Fruit fly (Drosophila melanogaster) whole organism, embryonic: Measurements from ENCODE around the gene CG10802.

ENCODE experiments used
- ATbp ChIP-seq: fragments of 200-800 bp; sonication (Bioruptor generic); optimal IDR thresholded peaks from 2 replicates; lab custom pipeline; 2017; ENCODE audit warnings: missing biosample characterization, mild to moderate bottlenecking, missing genetic modification characterization, missing genetic modification reagents
- Aef1 ChIP-seq: fragments of 200-800 bp; sonication (Bioruptor generic); IDR thresholded peaks from 3 replicates; pipeline ENCODE4 v1.3.6; 2022; ENCODE audit warnings: missing biosample characterization, missing genetic modification characterization
- Antp ChIP-seq: fragments of 200-800 bp; sonication (Bioruptor generic); optimal IDR thresholded peaks from 3 replicates; lab custom pipeline; 2016; ENCODE audit warnings: missing biosample characterization, missing genetic modification characterization
- B-H1 ChIP-seq: fragments of 200-800 bp; sonication (Bioruptor generic); IDR thresholded peaks from 3 replicates; pipeline ENCODE4 v1.3.6; 2022; ENCODE audit warnings: missing biosample characterization, missing genetic modification characterization
- Blimp-1 ChIP-seq: fragments of 200-800 bp; sonication (Bioruptor generic); optimal IDR thresholded peaks from 3 replicates; lab custom pipeline; 2018; ENCODE audit warnings: missing biosample characterization, missing genetic modification characterization, mild to moderate bottlenecking, moderate library complexity, missing genetic modification reagents
- CG10267 ChIP-seq: fragments of 200-800 bp; sonication (Bioruptor generic); optimal IDR thresholded peaks from 2 replicates; lab custom pipeline; 2018; ENCODE audit warnings: missing biosample characterization, mild to moderate bottlenecking, missing genetic modification characterization, moderate library complexity
- CG11695 ChIP-seq: fragments of 200-800 bp; sonication (Bioruptor generic); IDR thresholded peaks from 3 replicates; pipeline ENCODE4 v1.3.6; 2022; ENCODE audit warnings: missing biosample characterization, missing genetic modification characterization
- CG12104 ChIP-seq: fragments of 200-800 bp; sonication (Bioruptor generic); optimal IDR thresholded peaks from 3 replicates; lab custom pipeline; 2016; ENCODE audit warnings: missing biosample characterization, missing genetic modification characterization
- CG12236 ChIP-seq: fragments of 200-800 bp; sonication (Bioruptor generic); optimal IDR thresholded peaks from 2 replicates; lab custom pipeline; 2016; ENCODE audit warnings: missing biosample characterization, missing genetic modification characterization
- CG12659 ChIP-seq: fragments of 200-800 bp; sonication (Bioruptor generic); optimal IDR thresholded peaks from 3 replicates; lab custom pipeline; 2017; ENCODE audit warnings: mild to moderate bottlenecking, missing biosample characterization, missing genetic modification reagents, missing genetic modification characterization
- CG14441 ChIP-seq: fragments of 200-800 bp; sonication (Bioruptor generic); IDR thresholded peaks from 2 replicates; pipeline ENCODE4 v1.3.6; 2022; ENCODE audit warnings: missing biosample characterization, missing genetic modification characterization
- CG14710 ChIP-seq: fragments of 200-800 bp; sonication (Bioruptor generic); optimal IDR thresholded peaks from 3 replicates; lab custom pipeline; 2019; ENCODE audit warnings: missing biosample characterization, mild to moderate bottlenecking, missing genetic modification characterization, moderate library complexity
- CG15601 ChIP-seq: fragments of 200-800 bp; sonication (Bioruptor generic); optimal IDR thresholded peaks from 3 replicates; lab custom pipeline; 2019; ENCODE audit warnings: missing biosample characterization, mild to moderate bottlenecking, missing genetic modification characterization, moderate library complexity
- CG18262 ChIP-seq: fragments of 200-800 bp; optimal IDR thresholded peaks from 3 replicates; lab custom pipeline; 2019; ENCODE audit warnings: missing biosample characterization, mild to moderate bottlenecking, missing genetic modification characterization, moderate library complexity
- CG2678 ChIP-seq: fragments of 200-800 bp; sonication (Bioruptor generic); optimal IDR thresholded peaks from 3 replicates; lab custom pipeline; 2019; ENCODE audit warnings: missing biosample characterization, mild to moderate bottlenecking, missing genetic modification characterization, moderate library complexity
- CG2712 ChIP-seq: fragments of 200-800 bp; optimal IDR thresholded peaks from 3 replicates; lab custom pipeline; 2019; ENCODE audit warnings: missing biosample characterization, mild to moderate bottlenecking, missing genetic modification characterization, moderate library complexity
- CG31441 ChIP-seq: fragments of 200-800 bp; sonication (Bioruptor generic); IDR thresholded peaks from 2 replicates; pipeline ENCODE4 v1.3.6; 2022; ENCODE audit warnings: missing biosample characterization, missing genetic modification characterization
- CG6689 ChIP-seq: fragments of 200-800 bp; sonication (Bioruptor generic); IDR thresholded peaks from 2 replicates; pipeline ENCODE4 v1.3.6; 2022; ENCODE audit warnings: missing biosample characterization, missing genetic modification characterization
- CG7839 ChIP-seq: fragments of 200-800 bp; sonication (Bioruptor generic); optimal IDR thresholded peaks from 3 replicates; lab custom pipeline; 2018; ENCODE audit warnings: missing biosample characterization, mild to moderate bottlenecking, missing genetic modification characterization, moderate library complexity
- CG8281 ChIP-seq: fragments of 200-800 bp; sonication (Bioruptor generic); optimal IDR thresholded peaks from 2 replicates; lab custom pipeline; 2018; ENCODE audit warnings: missing biosample characterization, mild to moderate bottlenecking, missing genetic modification characterization, moderate library complexity
- Chrac-16 ChIP-seq: fragments of 200-800 bp; sonication (Bioruptor generic); optimal IDR thresholded peaks from 3 replicates; lab custom pipeline; 2016; ENCODE audit warnings: missing biosample characterization, missing genetic modification characterization
- D19A ChIP-seq: fragments of 200-800 bp; optimal IDR thresholded peaks from 3 replicates; lab custom pipeline; 2019; ENCODE audit warnings: missing biosample characterization, mild to moderate bottlenecking, missing genetic modification characterization, moderate library complexity
- HmgD ChIP-seq: fragments of 200-800 bp; sonication (Bioruptor generic); optimal IDR thresholded peaks from 3 replicates; lab custom pipeline; 2016; ENCODE audit warnings: missing biosample characterization, missing genetic modification characterization
- Hr51 ChIP-seq, 2 experiments: fragments of 200-800 bp; sonication (Bioruptor generic); optimal IDR thresholded peaks; 2 replicates in 1 of 2; 3 replicates in 1 of 2; lab custom pipeline; 2016 to 2018; ENCODE audit warnings: missing biosample characterization in 2 of 2, missing genetic modification characterization in 2 of 2, mild to moderate bottlenecking in 1 of 2, moderate library complexity in 1 of 2
- Ptx1 ChIP-seq: fragments of 200-800 bp; sonication (Bioruptor generic); IDR thresholded peaks from 2 replicates; pipeline ENCODE4 v1.3.6; 2022; ENCODE audit warnings: missing biosample characterization, missing genetic modification characterization
- Sry-δ ChIP-seq: fragments of 200-800 bp; sonication (Bioruptor generic); optimal IDR thresholded peaks from 2 replicates; lab custom pipeline; 2016; ENCODE audit warnings: missing biosample characterization, missing genetic modification characterization
- Xbp1 ChIP-seq: fragments of 200-800 bp; sonication (Bioruptor generic); optimal IDR thresholded peaks from 3 replicates; lab custom pipeline; 2016; ENCODE audit warnings: missing biosample characterization, mild to moderate bottlenecking, missing genetic modification characterization
- bowl ChIP-seq: fragments of 200-800 bp; sonication (Bioruptor generic); IDR thresholded peaks from 2 replicates; pipeline ENCODE4 v1.3.6; 2022; ENCODE audit warnings: missing biosample characterization, missing genetic modification characterization
- btn ChIP-seq: fragments of 200-800 bp; sonication (Bioruptor generic); optimal IDR thresholded peaks from 2 replicates; lab custom pipeline; 2016; ENCODE audit warnings: missing biosample characterization, missing genetic modification characterization
- ci ChIP-seq: fragments of 200-800 bp; sonication (Bioruptor generic); IDR thresholded peaks from 3 replicates; pipeline ENCODE4 v1.3.6; 2022; ENCODE audit warnings: missing biosample characterization, missing genetic modification characterization
- dmrt99B ChIP-seq: fragments of 200-800 bp; sonication (Bioruptor generic); optimal IDR thresholded peaks from 2 replicates; lab custom pipeline; 2018; ENCODE audit warnings: missing biosample characterization, mild to moderate bottlenecking, missing genetic modification characterization, moderate library complexity
- dpn ChIP-seq, 2 experiments: fragments of 200-800 bp; sonication (Bioruptor generic); optimal IDR thresholded peaks; 3 replicates each; lab custom pipeline; 2016; ENCODE audit warnings: missing biosample characterization in 2 of 2, missing genetic modification characterization in 2 of 2
- fd96Cb ChIP-seq: fragments of 200-800 bp; sonication (Bioruptor generic); optimal IDR thresholded peaks from 2 replicates; lab custom pipeline; 2018; ENCODE audit warnings: missing biosample characterization, mild to moderate bottlenecking, missing genetic modification characterization, moderate library complexity
- gsb-n ChIP-seq: fragments of 200-800 bp; sonication (Bioruptor generic); optimal IDR thresholded peaks from 3 replicates; lab custom pipeline; 2018; ENCODE audit warnings: missing biosample characterization, mild to moderate bottlenecking, missing genetic modification characterization
- klu ChIP-seq: fragments of 200-800 bp; sonication (Bioruptor generic); IDR thresholded peaks from 2 replicates; pipeline ENCODE4 v1.3.6; 2022; ENCODE audit warnings: missing biosample characterization, missing genetic modification characterization
- mirr ChIP-seq: fragments of 200-800 bp; sonication (Bioruptor generic); optimal IDR thresholded peaks from 3 replicates; lab custom pipeline; 2018; ENCODE audit warnings: missing biosample characterization, mild to moderate bottlenecking, missing genetic modification characterization
- nmo ChIP-seq: fragments of 200-800 bp; sonication (Bioruptor generic); optimal IDR thresholded peaks from 2 replicates; lab custom pipeline; 2018; ENCODE audit warnings: missing biosample characterization, mild to moderate bottlenecking, missing genetic modification characterization, moderate library complexity
- phol ChIP-seq: fragments of 200-800 bp; sonication (Bioruptor generic); optimal IDR thresholded peaks from 3 replicates; lab custom pipeline; 2018; ENCODE audit warnings: missing biosample characterization, mild to moderate bottlenecking, missing genetic modification characterization, moderate library complexity
- prd ChIP-seq, 3 experiments: fragments of >200 bp in 2 of 3; fragments of 200-800 bp in 1 of 3; sonication (Bioruptor generic) in 1 of 3; optimal IDR thresholded peaks in 2 of 3; IDR thresholded peaks in 1 of 3; 2 replicates in 2 of 3; 3 replicates in 1 of 3; pipeline versions ENCODE4 v1.3.6 to Lab custom; 2017 to 2022; ENCODE audit warnings: missing biosample characterization in 1 of 3, missing genetic modification characterization in 1 of 3
- row ChIP-seq: fragments of 200-800 bp; sonication (Bioruptor generic); IDR thresholded peaks from 3 replicates; pipeline ENCODE4 v1.3.6; 2022; ENCODE audit warnings: missing biosample characterization, missing genetic modification characterization
- sr ChIP-seq: fragments of 200-800 bp; sonication (Bioruptor generic); IDR thresholded peaks from 3 replicates; pipeline ENCODE4 v1.3.6; 2022; ENCODE audit warnings: missing biosample characterization, missing genetic modification characterization
- tin ChIP-seq: fragments of 200-800 bp; sonication (Bioruptor generic); optimal IDR thresholded peaks from 3 replicates; lab custom pipeline; 2016; ENCODE audit warnings: missing biosample characterization, missing genetic modification characterization
- ttk ChIP-seq: fragments of 200-800 bp; sonication (Bioruptor generic); IDR thresholded peaks from 2 replicates; pipeline ENCODE4 v2.1.2; 2022; ENCODE audit warnings: missing biosample characterization, missing genetic modification characterization
- zfh1 ChIP-seq: fragments of 200-800 bp; sonication (Bioruptor generic); IDR thresholded peaks from 3 replicates; pipeline ENCODE4 v1.3.6; 2022; ENCODE audit warnings: missing biosample characterization, missing genetic modification characterization

Gene CG10802

dm6 chrX:3454715-3455114 lies 28.1 kb upstream of the CG10802 start (continued):
- TF ChIP-seq CG7839 (tag; lab: Kevin White, UChicago) = peak; percentile 7
- peak; percentile 25 for TF ChIP-seq dmrt99B
- TF ChIP-seq ttk (GFP tag; lab: Robert Waterston, UW) = 0 out of 2 replicates have a peak, but pooled peaks have one; percentile 8
- TF ChIP-seq CG15601 (tag; lab: Kevin White, UChicago) = peak; percentile 7
- TF ChIP-seq btn = no peak
- TF ChIP-seq tin (GFP tag; lab: Kevin White, UChicago) = peak; percentile 10
- TF ChIP-seq CG6689 (GFP tag; lab: Robert Waterston, UW) = peak; percentile 29; the same call in 1 of the 2 replicates
- TF ChIP-seq CG10267 (tag; lab: Kevin White, UChicago) = no peak
- TF ChIP-seq CG14710 (tag; lab: Kevin White, UChicago) = peak; percentile 19
- peak; percentile 25; the same call in 1 of the 3 replicates for TF ChIP-seq B-H1 (GFP tag; lab: Robert Waterston, UW)
- no peak for TF ChIP-seq prd (optimal IDR thresholded peaks at IDR 0.05; lab: Kevin White, UChicago)
- peak; percentile 35; the same call in 1 of the 3 replicates for TF ChIP-seq prd (GFP tag; IDR thresholded peaks at IDR 0.05; lab: Robert Waterston, UW)
- TF ChIP-seq gsb-n (tag; lab: Kevin White, UChicago) = peak; percentile 3
- TF ChIP-seq CG12659 = no peak
- TF ChIP-seq bowl = no peak
- peak; percentile 20 for TF ChIP-seq CG2678
- TF ChIP-seq CG31441 = peak; percentile 8; the same call in 1 of the 2 replicates
- peak in 1 of 2 experiments; percentile 25 for TF ChIP-seq Hr51 (GFP tag; optimal IDR thresholded peaks at IDR 0.05; lab: Kevin White, UChicago)
- TF ChIP-seq Ptx1 (GFP tag; lab: Robert Waterston, UW) = peak; percentile 26; the same call in 1 of the 2 replicates
- TF ChIP-seq CG8281 (tag; lab: Kevin White, UChicago) = no peak
- TF ChIP-seq klu (GFP tag; lab: Robert Waterston, UW) = no peak
- no peak for TF ChIP-seq Aef1 (GFP tag; lab: Robert Waterston, UW)
- peak; percentile 36 for TF ChIP-seq fd96Cb (tag; lab: Kevin White, UChicago)
- TF ChIP-seq Chrac-16 = peak; percentile 4
- TF ChIP-seq CG12104 = no peak
- TF ChIP-seq ci (GFP tag; lab: Robert Waterston, UW) = peak; percentile 45; the same call in 1 of the 3 replicates
- no peak for TF ChIP-seq mirr (GFP tag; lab: Kevin White, UChicago)
- TF ChIP-seq CG12236 (GFP tag; lab: Kevin White, UChicago) = no peak
- peak in 1 of 2 experiments; percentile 34 for TF ChIP-seq dpn (GFP tag; optimal IDR thresholded peaks at IDR 0.05; lab: Kevin White, UChicago)
- 0 out of 3 replicates have a peak, but pooled peaks have one; percentile 24 for TF ChIP-seq CG11695 (GFP tag; lab: Robert Waterston, UW)
- TF ChIP-seq HmgD (GFP tag; lab: Kevin White, UChicago) = no peak
- TF ChIP-seq Antp (GFP tag; lab: Kevin White, UChicago) = no peak
- TF ChIP-seq Xbp1 (GFP tag; lab: Kevin White, UChicago) = peak; percentile 9
- TF ChIP-seq CG14441 = no peak
- TF ChIP-seq sr = no peak
- peak; percentile 20 for TF ChIP-seq CG18262 (tag; lab: Kevin White, UChicago)
- TF ChIP-seq phol (tag; lab: Kevin White, UChicago) = peak; percentile 54
- peak; percentile 41 for TF ChIP-seq Blimp-1 (GFP tag; lab: Kevin White, UChicago)
- TF ChIP-seq CG2712 (tag; lab: Kevin White, UChicago) = peak; percentile 48
- no peak for TF ChIP-seq Sry-δ (GFP tag; lab: Kevin White, UChicago)
- peak; percentile 9 for TF ChIP-seq ATbp
- peak; percentile 56 for TF ChIP-seq D19A
- TF ChIP-seq row = peak; percentile 27; the same call in 1 of the 3 replicates
- TF ChIP-seq nmo (GFP tag; lab: Kevin White, UChicago) = peak; percentile 18
- TF ChIP-seq zfh1 = 0 out of 3 replicates have a peak, but pooled peaks have one; percentile 31
